Worm (Caenorhabditis elegans) whole organism, L3 larva: ENCODE results near the gene casy-1.
A peak's percentile ranks its signal among the peaks of the same experiment; 100 is the strongest.

Experiments used
- ZK546.5 ChIP-seq: sonication (generic microtip); optimal IDR thresholded peaks from 2 replicates; lab custom pipeline; 2017; ENCODE audit warnings: missing biosample characterization, missing genetic modification characterization
- fkh-2 ChIP-seq: fragments of 150-350 bp; optimal IDR thresholded peaks from 2 replicates; lab custom pipeline; 2014; ENCODE audit warnings: missing biosample characterization, missing genetic modification reagents, missing genetic modification characterization
- mml-1 ChIP-seq: fragments of 150-350 bp; sonication (generic microtip); optimal IDR thresholded peaks from 3 replicates; lab custom pipeline; 2014; ENCODE audit warnings: missing biosample characterization, missing genetic modification characterization
- nhr-28 ChIP-seq: fragments of 150-350 bp; optimal IDR thresholded peaks from 2 replicates; lab custom pipeline; 2014; ENCODE audit warnings: missing biosample characterization, missing genetic modification characterization
- pha-4 ChIP-seq: fragments of 150-350 bp; optimal IDR thresholded peaks from 2 replicates; lab custom pipeline; 2014; ENCODE audit warnings: missing biosample characterization, missing genetic modification reagents, missing genetic modification characterization
- pqm-1 ChIP-seq: fragments of 150-350 bp; optimal IDR thresholded peaks from 2 replicates; lab custom pipeline; 2017; ENCODE audit warnings: missing biosample characterization, missing genetic modification characterization, inconsistent platforms

DNA sequence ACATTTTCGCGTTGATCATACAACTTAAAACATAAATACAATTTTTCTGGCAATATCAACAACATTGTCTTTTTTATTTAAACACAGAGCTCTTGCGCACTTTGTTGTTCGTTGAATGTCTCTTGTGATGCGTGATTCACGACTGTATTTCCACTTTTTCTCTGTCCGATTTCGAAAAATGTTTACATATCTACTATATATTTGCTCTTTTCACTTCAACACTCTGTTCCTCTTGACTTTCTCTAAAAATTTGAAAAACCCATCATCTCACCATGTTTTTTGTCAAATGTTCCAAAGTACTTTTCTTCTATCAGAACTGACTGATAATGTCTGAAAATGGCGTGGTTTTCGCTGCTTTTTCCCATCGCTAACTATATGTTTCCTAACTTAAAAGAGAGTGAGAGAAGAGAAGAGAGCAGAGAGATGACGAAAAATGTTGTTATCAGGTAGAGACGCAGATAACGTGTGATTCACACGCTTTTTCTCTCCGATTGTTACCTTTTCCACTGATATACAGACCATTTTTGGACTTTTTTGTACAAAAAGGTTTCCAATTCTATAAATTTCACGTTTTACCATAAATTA is 44.5 kb downstream of the casy-1 start:
- TF ChIP-seq pha-4 (tag; lab: Kevin White, UChicago) (peak; percentile 94), nhr-28 (tag; lab: Kevin White, UChicago) (no peak), pqm-1 (tag; lab: Kevin White, UChicago) (peak; percentile 96), fkh-2 (tag; lab: Kevin White, UChicago) (no peak), ZK546.5 (no peak), mml-1 (tag; lab: Kevin White, UChicago) (no peak)
